Fruit fly (Drosophila melanogaster) whole organism, embryonic: ENCODE measurements around the gene CCHa1.

Source experiments
- Atf3 ChIP-seq: fragments of 200-800 bp; sonication (Bioruptor generic); optimal IDR thresholded peaks from 3 replicates; lab custom pipeline; 2016; ENCODE audit warnings: missing biosample characterization, missing genetic modification characterization
- Bdp1 ChIP-seq: fragments of 200-800 bp; sonication (Bioruptor generic); optimal IDR thresholded peaks from 3 replicates; lab custom pipeline; 2016; ENCODE audit warnings: missing biosample characterization, missing genetic modification characterization
- CG10209 ChIP-seq: fragments of 200-800 bp; sonication (Bioruptor generic); optimal IDR thresholded peaks from 3 replicates; lab custom pipeline; 2017; ENCODE audit warnings: missing biosample characterization, mild to moderate bottlenecking, missing genetic modification characterization, missing genetic modification reagents
- CG12391 ChIP-seq: fragments of 200-800 bp; sonication (Bioruptor generic); optimal IDR thresholded peaks from 3 replicates; lab custom pipeline; 2018; ENCODE audit warnings: missing biosample characterization, mild to moderate bottlenecking, missing genetic modification characterization, moderate library complexity
- CG13123 ChIP-seq: fragments of 200-800 bp; sonication (Bioruptor generic); optimal IDR thresholded peaks from 2 replicates; lab custom pipeline; 2016; ENCODE audit warnings: missing biosample characterization, missing genetic modification characterization
- CG15601 ChIP-seq: fragments of 200-800 bp; sonication (Bioruptor generic); optimal IDR thresholded peaks from 3 replicates; lab custom pipeline; 2019; ENCODE audit warnings: missing biosample characterization, mild to moderate bottlenecking, missing genetic modification characterization, moderate library complexity
- CG16779 ChIP-seq: fragments of 200-800 bp; sonication (Bioruptor generic); IDR thresholded peaks from 2 replicates; pipeline ENCODE4 v1.3.6; 2022; ENCODE audit warnings: missing biosample characterization, missing genetic modification characterization
- CG16863 ChIP-seq: fragments of 200-800 bp; sonication (Bioruptor generic); optimal IDR thresholded peaks from 3 replicates; lab custom pipeline; 2016; ENCODE audit warnings: missing biosample characterization, missing genetic modification characterization
- CG17612 ChIP-seq: fragments of 200-800 bp; sonication (Bioruptor generic); IDR thresholded peaks from 2 replicates; pipeline ENCODE4 v1.3.6; 2022; ENCODE audit warnings: missing biosample characterization, missing genetic modification characterization
- CG18619 ChIP-seq: fragments of 200-800 bp; sonication (Bioruptor generic); optimal IDR thresholded peaks from 3 replicates; lab custom pipeline; 2017; ENCODE audit warnings: missing biosample characterization, mild to moderate bottlenecking, missing genetic modification characterization
- CG2116 ChIP-seq: fragments of 200-800 bp; sonication (Bioruptor generic); optimal IDR thresholded peaks from 3 replicates; lab custom pipeline; 2018; ENCODE audit warnings: missing biosample characterization, mild to moderate bottlenecking, missing genetic modification characterization
- CG2120 ChIP-seq: fragments of 200-800 bp; sonication (Bioruptor generic); optimal IDR thresholded peaks from 3 replicates; lab custom pipeline; 2016; ENCODE audit warnings: missing biosample characterization, missing genetic modification characterization
- CG2199 ChIP-seq: fragments of 200-800 bp; sonication (Bioruptor generic); IDR thresholded peaks from 3 replicates; pipeline ENCODE4 v1.3.6; 2022; ENCODE audit warnings: missing biosample characterization, missing genetic modification characterization
- CG4328 ChIP-seq: fragments of 200-800 bp; sonication (Bioruptor generic); optimal IDR thresholded peaks from 3 replicates; lab custom pipeline; 2017; ENCODE audit warnings: missing biosample characterization, missing genetic modification reagents, missing genetic modification characterization
- CG4360 ChIP-seq: fragments of 200-800 bp; sonication (Bioruptor generic); IDR thresholded peaks from 2 replicates; pipeline ENCODE4 v1.3.6; 2022; ENCODE audit warnings: missing biosample characterization, missing genetic modification characterization
- CG4707 ChIP-seq: fragments of 200-800 bp; sonication (Bioruptor generic); optimal IDR thresholded peaks from 2 replicates; lab custom pipeline; 2018; ENCODE audit warnings: missing biosample characterization, mild to moderate bottlenecking, missing genetic modification characterization, moderate library complexity
- CG6654 ChIP-seq: fragments of 200-800 bp; sonication (Bioruptor generic); optimal IDR thresholded peaks from 2 replicates; lab custom pipeline; 2017; ENCODE audit warnings: missing biosample characterization, mild to moderate bottlenecking, missing genetic modification characterization
- CG6854 ChIP-seq: fragments of 200-800 bp; sonication (Bioruptor generic); optimal IDR thresholded peaks from 3 replicates; lab custom pipeline; 2017; ENCODE audit warnings: missing biosample characterization, mild to moderate bottlenecking, missing genetic modification characterization
- CG8089 ChIP-seq: fragments of 200-800 bp; sonication (Bioruptor generic); optimal IDR thresholded peaks from 3 replicates; lab custom pipeline; 2016; ENCODE audit warnings: missing biosample characterization, missing genetic modification characterization
- Dad ChIP-seq: fragments of 200-800 bp; sonication (Bioruptor generic); optimal IDR thresholded peaks from 3 replicates; lab custom pipeline; 2016; ENCODE audit warnings: missing biosample characterization, missing genetic modification characterization
- Elba2 ChIP-seq: fragments of 200-800 bp; sonication (Bioruptor generic); optimal IDR thresholded peaks from 3 replicates; lab custom pipeline; 2016; ENCODE audit warnings: missing biosample characterization, missing genetic modification characterization
- Fer2 ChIP-seq: fragments of 200-800 bp; sonication (Bioruptor generic); optimal IDR thresholded peaks from 2 replicates; lab custom pipeline; 2018; ENCODE audit warnings: missing biosample characterization, mild to moderate bottlenecking, missing genetic modification characterization, moderate library complexity
- Fer3 ChIP-seq: fragments of 200-800 bp; sonication (Bioruptor generic); optimal IDR thresholded peaks from 2 replicates; lab custom pipeline; 2018; ENCODE audit warnings: missing biosample characterization, mild to moderate bottlenecking, missing genetic modification characterization, moderate library complexity
- HLH4C ChIP-seq: fragments of 200-800 bp; sonication (Bioruptor generic); IDR thresholded peaks from 3 replicates; pipeline ENCODE4 v1.3.6; 2022; ENCODE audit warnings: missing biosample characterization, missing genetic modification characterization; ENCODE audit not compliant: partially characterized antibody
- HLH54F ChIP-seq: fragments of 200-800 bp; sonication (Bioruptor generic); optimal IDR thresholded peaks from 3 replicates; lab custom pipeline; 2016; ENCODE audit warnings: missing biosample characterization, missing genetic modification characterization
- HLHmδ ChIP-seq: fragments of 200-800 bp; sonication (Bioruptor generic); optimal IDR thresholded peaks from 2 replicates; lab custom pipeline; 2018; ENCODE audit warnings: missing biosample characterization, mild to moderate bottlenecking, missing genetic modification characterization, moderate library complexity
- Hmr ChIP-seq: fragments of 200-800 bp; sonication (Bioruptor generic); optimal IDR thresholded peaks from 3 replicates; lab custom pipeline; 2017; ENCODE audit warnings: mild to moderate bottlenecking, missing biosample characterization, missing genetic modification reagents, missing genetic modification characterization
- Pdp1 ChIP-seq, 2 experiments: fragments of 200-800 bp; sonication (Bioruptor generic); optimal IDR thresholded peaks; 3 replicates each; lab custom pipeline; 2016; ENCODE audit warnings: missing biosample characterization in 2 of 2, missing genetic modification characterization in 2 of 2, mild to moderate bottlenecking in 1 of 2, moderate library complexity in 1 of 2
- Rx ChIP-seq: fragments of 200-800 bp; sonication (Bioruptor generic); IDR thresholded peaks from 2 replicates; pipeline ENCODE4 v1.3.6; 2022; ENCODE audit warnings: missing biosample characterization, missing genetic modification characterization
- Sry-β ChIP-seq: fragments of 200-800 bp; sonication (Bioruptor generic); optimal IDR thresholded peaks from 2 replicates; lab custom pipeline; 2018; ENCODE audit warnings: missing biosample characterization, mild to moderate bottlenecking, missing genetic modification characterization, moderate library complexity
- Sry-δ ChIP-seq: fragments of 200-800 bp; sonication (Bioruptor generic); optimal IDR thresholded peaks from 2 replicates; lab custom pipeline; 2016; ENCODE audit warnings: missing biosample characterization, missing genetic modification characterization
- Trl ChIP-seq, 3 experiments: fragments of >200 bp in 2 of 3; fragments of 200-800 bp in 1 of 3; sonication (Bioruptor generic) in 1 of 3; optimal IDR thresholded peaks; 2 replicates in 1 of 3; 3 replicates in 2 of 3; lab custom pipeline; 2016 to 2017; ENCODE audit warnings: missing biosample characterization in 1 of 3, missing genetic modification characterization in 1 of 3
- Xrp1 ChIP-seq: fragments of 200-800 bp; sonication (Bioruptor generic); IDR thresholded peaks from 2 replicates; pipeline ENCODE4 v1.3.6; 2022; ENCODE audit warnings: missing biosample characterization, missing genetic modification characterization
- az2 ChIP-seq: fragments of 200-800 bp; sonication (Bioruptor generic); optimal IDR thresholded peaks from 3 replicates; lab custom pipeline; 2016; ENCODE audit warnings: missing biosample characterization, missing genetic modification characterization
- bbx ChIP-seq: fragments of 200-800 bp; sonication (Bioruptor generic); IDR thresholded peaks from 2 replicates; pipeline ENCODE4 v1.3.6; 2022; ENCODE audit warnings: missing biosample characterization, missing genetic modification characterization; ENCODE audit not compliant: partially characterized antibody
- chif ChIP-seq, 2 experiments: fragments of 200-800 bp; sonication (Bioruptor generic); optimal IDR thresholded peaks; 3 replicates each; lab custom pipeline; 2016; ENCODE audit warnings: missing biosample characterization in 2 of 2, missing genetic modification characterization in 2 of 2
- croc ChIP-seq: fragments of 200-800 bp; sonication (Bioruptor generic); conservative IDR thresholded peaks from 3 replicates; pipeline ENCODE4 v1.3.6; 2022; ENCODE audit warnings: missing biosample characterization, missing genetic modification characterization
- ewg ChIP-seq: fragments of 200-800 bp; sonication (Bioruptor generic); optimal IDR thresholded peaks from 3 replicates; lab custom pipeline; 2017; ENCODE audit warnings: mild to moderate bottlenecking, missing biosample characterization, missing genetic modification reagents, missing genetic modification characterization
- fd3F ChIP-seq: fragments of 200-800 bp; sonication (Bioruptor generic); optimal IDR thresholded peaks from 2 replicates; lab custom pipeline; 2018; ENCODE audit warnings: missing biosample characterization, mild to moderate bottlenecking, missing genetic modification characterization, moderate library complexity
- gcm2 ChIP-seq: fragments of 200-800 bp; sonication (Bioruptor generic); optimal IDR thresholded peaks from 2 replicates; lab custom pipeline; 2016; ENCODE audit warnings: missing biosample characterization, missing genetic modification characterization
- her ChIP-seq: fragments of 200-800 bp; sonication (Bioruptor generic); optimal IDR thresholded peaks from 2 replicates; lab custom pipeline; 2016; ENCODE audit warnings: missing biosample characterization, missing genetic modification characterization
- ind ChIP-seq: fragments of 200-800 bp; sonication (Bioruptor generic); optimal IDR thresholded peaks from 3 replicates; lab custom pipeline; 2016; ENCODE audit warnings: missing biosample characterization, missing genetic modification characterization
- luna ChIP-seq: fragments of 200-800 bp; sonication (Bioruptor generic); optimal IDR thresholded peaks from 2 replicates; lab custom pipeline; 2016; ENCODE audit warnings: missing biosample characterization, missing genetic modification characterization
- phol ChIP-seq: fragments of 200-800 bp; sonication (Bioruptor generic); optimal IDR thresholded peaks from 3 replicates; lab custom pipeline; 2018; ENCODE audit warnings: missing biosample characterization, mild to moderate bottlenecking, missing genetic modification characterization, moderate library complexity
- sim ChIP-seq: fragments of 200-800 bp; sonication (Bioruptor generic); IDR thresholded peaks from 2 replicates; pipeline ENCODE4 v1.3.6; 2022; ENCODE audit warnings: missing biosample characterization, missing genetic modification characterization
- tup ChIP-seq: fragments of 200-800 bp; sonication (Bioruptor generic); optimal IDR thresholded peaks from 2 replicates; lab custom pipeline; 2016; ENCODE audit warnings: missing biosample characterization, mild to moderate bottlenecking, missing genetic modification characterization, moderate library complexity
- tx ChIP-seq: fragments of 200-800 bp; sonication (Bioruptor generic); optimal IDR thresholded peaks from 2 replicates; lab custom pipeline; 2016; ENCODE audit warnings: missing biosample characterization, missing genetic modification characterization
- vvl ChIP-seq: fragments of 200-800 bp; sonication (Bioruptor generic); IDR thresholded peaks from 2 replicates; pipeline ENCODE4 v1.3.6; 2022; ENCODE audit warnings: missing biosample characterization, missing genetic modification characterization
- zen2 ChIP-seq: fragments of 200-800 bp; sonication (Bioruptor generic); IDR thresholded peaks from 3 replicates; pipeline ENCODE4 v1.3.6; 2022; ENCODE audit warnings: missing biosample characterization, missing genetic modification characterization; ENCODE audit not compliant: partially characterized antibody

The CCHa1 gene

dm6 chr3R:14125479-14126121, 29.0 kb upstream of the CCHa1 start, which contains the start of the genes 140up and Polr2B (continued):
- TF ChIP-seq Dad (GFP tag; lab: Kevin White, UChicago) (peak; percentile 52), tx (peak; percentile 71), CG6654 (GFP tag; lab: Kevin White, UChicago) (peak; percentile 50), CG8089 (GFP tag; lab: Kevin White, UChicago) (peak; percentile 68), CG2120 (GFP tag; lab: Kevin White, UChicago) (peak; percentile 92), CG4360 (GFP tag; lab: Robert Waterston, UW) (peak; percentile 52; the same call in 1 of the 2 replicates), CG2116 (peak; percentile 76), CG10209 (GFP tag; lab: Kevin White, UChicago) (peak; percentile 95), CG2199 (GFP tag; lab: Robert Waterston, UW) (no peak), ewg (peak; percentile 81), Fer3 (tag; lab: Kevin White, UChicago) (peak; percentile 94), Hmr (GFP tag; lab: Kevin White, UChicago) (peak; percentile 94), Bdp1 (GFP tag; lab: Kevin White, UChicago) (peak; percentile 78), CG16863 (peak; percentile 60), vvl (GFP tag; lab: Robert Waterston, UW) (peak; percentile 96), CG4328 (GFP tag; lab: Kevin White, UChicago) (peak; percentile 92), Rx (peak; percentile 82), ind (GFP tag; lab: Kevin White, UChicago) (peak; percentile 96), CG4707 (GFP tag; lab: Kevin White, UChicago) (peak; percentile 15), Elba2 (GFP tag; lab: Kevin White, UChicago) (peak; percentile 70), fd3F (GFP tag; lab: Kevin White, UChicago) (peak; percentile 91), HLH4C (no peak), CG16779 (GFP tag; lab: Robert Waterston, UW) (no peak), HLH54F (GFP tag; lab: Kevin White, UChicago) (peak; percentile 83), CG12391 (peak; percentile 97), CG13123 (GFP tag; lab: Kevin White, UChicago) (peak; percentile 86), bbx (GFP tag; lab: Robert Waterston, UW) (no peak), phol (tag; lab: Kevin White, UChicago) (peak; percentile 94), sim (0 out of 2 replicates have a peak, but pooled peaks have one; percentile 27), zen2 (GFP tag; lab: Robert Waterston, UW) (no peak), croc (GFP tag; lab: Robert Waterston, UW) (peak; percentile 86), her (GFP tag; lab: Kevin White, UChicago) (peak; percentile 38), Sry-δ (GFP tag; lab: Kevin White, UChicago) (peak; percentile 34), Atf3 (GFP tag; lab: Kevin White, UChicago) (peak; percentile 68), chif (GFP tag; optimal IDR thresholded peaks at IDR 0.05; lab: Kevin White, UChicago) (peak; percentile 60 to 76), Sry-β (GFP tag; lab: Kevin White, UChicago) (peak; percentile 57), CG18619 (GFP tag; lab: Kevin White, UChicago) (peak; percentile 91), luna (GFP tag; lab: Kevin White, UChicago) (no peak), Fer2 (tag; lab: Kevin White, UChicago) (peak; percentile 92), tup (peak; percentile 78), CG15601 (no peak), Pdp1 (GFP tag; optimal IDR thresholded peaks at IDR 0.05; lab: Kevin White, UChicago) (peak; percentile 62 to 86), HLHmδ (no peak), Xrp1 (GFP tag; lab: Robert Waterston, UW) (peak; percentile 97), az2 (peak; percentile 95), gcm2 (GFP tag; lab: Kevin White, UChicago) (no peak), Trl (optimal IDR thresholded peaks at IDR 0.05; lab: Kevin White, UChicago) (no peak), Trl (GFP tag; optimal IDR thresholded peaks at IDR 0.05; lab: Kevin White, UChicago) (peak; percentile 75), CG6854 (GFP tag; lab: Kevin White, UChicago) (peak; percentile 61), CG17612 (peak; percentile 89)
